Worm (Caenorhabditis elegans): ENCODE results near the gene dmsr-7.

ce11 chrV:5403938-5404337, 1.2 kb upstream of the dmsr-7 start:
- TF ChIP-seq W03F9.2 (tag; optimal IDR thresholded peaks at IDR 0.05): no peak
- TF ChIP-seq him-1 (tag; optimal IDR thresholded peaks at IDR 0.05): peak; percentile 13

Data from whole organism, L4/young adult.